Fruit fly (Drosophila melanogaster) whole organism, adult: ENCODE results near the gene spidey.
A peak's percentile ranks its signal among the peaks of the same experiment; 100 is the strongest.

Experiments used
- CG11617 ChIP-seq: fragments of 200-800 bp; sonication (Bioruptor generic); optimal IDR thresholded peaks from 2 replicates; lab custom pipeline; 2017; ENCODE audit warnings: mild to moderate bottlenecking, missing biosample characterization, missing genetic modification reagents, missing genetic modification characterization
- CG12768 ChIP-seq: fragments of 200-800 bp; sonication (Bioruptor generic); optimal IDR thresholded peaks from 2 replicates; lab custom pipeline; 2017; ENCODE audit warnings: missing biosample characterization, missing genetic modification characterization, mild to moderate bottlenecking, moderate library complexity, missing genetic modification reagents
- CG14711 ChIP-seq: fragments of 200-800 bp; sonication (Bioruptor generic); optimal IDR thresholded peaks from 2 replicates; lab custom pipeline; 2018; ENCODE audit warnings: missing biosample characterization, mild to moderate bottlenecking, missing genetic modification characterization, moderate library complexity
- CG1620 ChIP-seq: fragments of 200-800 bp; sonication (Bioruptor generic); optimal IDR thresholded peaks from 2 replicates; lab custom pipeline; 2016; ENCODE audit warnings: missing biosample characterization, missing genetic modification characterization
- CG33017 ChIP-seq: fragments of 200-800 bp; sonication (Bioruptor generic); optimal IDR thresholded peaks from 2 replicates; lab custom pipeline; 2018; ENCODE audit warnings: missing biosample characterization, mild to moderate bottlenecking, missing genetic modification characterization, moderate library complexity
- CG5204 ChIP-seq: fragments of 200-800 bp; sonication (Bioruptor generic); optimal IDR thresholded peaks from 2 replicates; lab custom pipeline; 2016; ENCODE audit warnings: missing biosample characterization, missing genetic modification characterization
- CG7045 ChIP-seq: fragments of 200-800 bp; sonication (Bioruptor generic); optimal IDR thresholded peaks from 2 replicates; lab custom pipeline; 2017; ENCODE audit warnings: missing biosample characterization, mild to moderate bottlenecking, missing genetic modification characterization
- CG7101 ChIP-seq: fragments of 200-800 bp; sonication (Bioruptor generic); optimal IDR thresholded peaks from 2 replicates; lab custom pipeline; 2018; ENCODE audit warnings: missing biosample characterization, mild to moderate bottlenecking, missing genetic modification characterization, moderate library complexity
- Clk ChIP-seq: fragments of 200-800 bp; sonication (Bioruptor generic); optimal IDR thresholded peaks from 2 replicates; lab custom pipeline; 2017; ENCODE audit warnings: missing biosample characterization, missing genetic modification characterization
- Crg-1 ChIP-seq: fragments of 200-800 bp; sonication (Bioruptor generic); optimal IDR thresholded peaks from 2 replicates; lab custom pipeline; 2016; ENCODE audit warnings: missing biosample characterization, missing genetic modification characterization
- Hr96 ChIP-seq: fragments of 200-800 bp; sonication (Bioruptor generic); optimal IDR thresholded peaks from 2 replicates; lab custom pipeline; 2016; ENCODE audit warnings: missing biosample characterization, missing genetic modification characterization
- Mnt ChIP-seq: fragments of 200-800 bp; sonication (Bioruptor generic); optimal IDR thresholded peaks from 2 replicates; lab custom pipeline; 2016; ENCODE audit warnings: missing biosample characterization, mild to moderate bottlenecking, missing genetic modification characterization
- bab1 ChIP-seq: fragments of 200-800 bp; sonication (Bioruptor generic); optimal IDR thresholded peaks from 3 replicates; lab custom pipeline; 2019; ENCODE audit warnings: missing biosample characterization, mild to moderate bottlenecking, missing genetic modification characterization, moderate library complexity
- cic ChIP-seq: fragments of 200-800 bp; sonication (Bioruptor generic); optimal IDR thresholded peaks from 2 replicates; lab custom pipeline; 2017; ENCODE audit warnings: missing biosample characterization, mild to moderate bottlenecking, missing genetic modification characterization, moderate library complexity
- cnc ChIP-seq, 2 experiments: fragments of >200 bp; optimal IDR thresholded peaks; 2 replicates each; lab custom pipeline; 2017
- kay ChIP-seq: fragments of 200-800 bp; sonication (Bioruptor generic); peaks from one replicate; lab custom pipeline; 2016; ENCODE audit warnings: missing biosample characterization, missing genetic modification characterization, borderline replicate concordance
- ovo ChIP-seq: fragments of 200-800 bp; sonication (Bioruptor generic); optimal IDR thresholded peaks from 2 replicates; lab custom pipeline; 2016; ENCODE audit warnings: missing biosample characterization, missing genetic modification characterization
- pad ChIP-seq: fragments of 200-800 bp; sonication (Bioruptor generic); optimal IDR thresholded peaks from 3 replicates; lab custom pipeline; 2017; ENCODE audit warnings: missing biosample characterization, missing genetic modification characterization, mild to moderate bottlenecking, moderate library complexity, missing genetic modification reagents
- tj ChIP-seq: fragments of 200-800 bp; sonication (Bioruptor generic); optimal IDR thresholded peaks from 3 replicates; lab custom pipeline; 2017; ENCODE audit warnings: missing biosample characterization, mild to moderate bottlenecking, missing genetic modification characterization, moderate library complexity
- toe ChIP-seq: fragments of 200-800 bp; sonication (Bioruptor generic); optimal IDR thresholded peaks from 2 replicates; lab custom pipeline; 2016; ENCODE audit warnings: missing biosample characterization, missing genetic modification characterization

The spidey gene

dm6 chrX:7931028-7931549, 22.4 kb downstream of the spidey start, which contains the start of gene mahe:
Gene mahe, minus strand, starts transcription at chrX:7931382.
- no peak for TF ChIP-seq CG33017 (tag; lab: Kevin White, UChicago)
- TF ChIP-seq tj (GFP tag; lab: Kevin White, UChicago): peak; percentile 75
- no peak for TF ChIP-seq pad (GFP tag; lab: Kevin White, UChicago)
- peak; percentile 26 for TF ChIP-seq CG7101
- no peak for TF ChIP-seq cic (GFP tag; lab: Kevin White, UChicago)
- TF ChIP-seq CG14711 (tag; lab: Kevin White, UChicago): peak; percentile 35
- TF ChIP-seq CG7045 (GFP tag; lab: Kevin White, UChicago): no peak
- peak; percentile 72 for TF ChIP-seq Mnt (GFP tag; lab: Kevin White, UChicago)
- no peak for TF ChIP-seq CG11617
- peak; percentile 55 for TF ChIP-seq bab1 (GFP tag; lab: Kevin White, UChicago)
- no peak for TF ChIP-seq toe (GFP tag; lab: Kevin White, UChicago)

- TF ChIP-seq cic (GFP tag; lab: Kevin White, UChicago): no peak
- no peak for TF ChIP-seq CG5204 (GFP tag; lab: Kevin White, UChicago)
- peak; percentile 81 for TF ChIP-seq Mnt (GFP tag; lab: Kevin White, UChicago)
- peak; percentile 66 for TF ChIP-seq tj (GFP tag; lab: Kevin White, UChicago)
- peak; percentile 96 for TF ChIP-seq CG14711 (tag; lab: Kevin White, UChicago)
- TF ChIP-seq toe (GFP tag; lab: Kevin White, UChicago): no peak
- peak; percentile 84 for TF ChIP-seq Crg-1
- peak; percentile 91 for TF ChIP-seq CG11617
- peak; percentile 24 for TF ChIP-seq CG7045 (GFP tag; lab: Kevin White, UChicago)
- TF ChIP-seq bab1 (GFP tag; lab: Kevin White, UChicago): peak; percentile 43
- TF ChIP-seq ovo (GFP tag; lab: Kevin White, UChicago): peak; percentile 77
- TF ChIP-seq pad (GFP tag; lab: Kevin White, UChicago): peak; percentile 66
- peak; percentile 77 for TF ChIP-seq CG7101
- peak; percentile 64 for TF ChIP-seq CG1620
Measured at dm6 chrX:7933210-7933915, 24.6 kb downstream of the spidey start, which contains the start of the genes Dhdds and RpS14a. Gene Dhdds, minus strand, starts transcription at chrX:7933351. Gene RpS14a, plus strand, starts transcription at chrX:7933742.

dm6 chrX:7934679-7935078, 25.9 kb downstream of the spidey start, which contains the start of gene RpS14b:
Gene RpS14b, plus strand, starts transcription at chrX:7934898.
- no peak for TF ChIP-seq cnc (optimal IDR thresholded peaks at IDR 0.05; lab: Kevin White, UChicago)
- peak; percentile 94 for TF ChIP-seq bab1 (GFP tag; lab: Kevin White, UChicago)
- peak; percentile 89 for TF ChIP-seq CG1620
- TF ChIP-seq Clk (GFP tag; lab: Kevin White, UChicago): no peak
- peak; percentile 57 for TF ChIP-seq CG12768
- peak; percentile 89 for TF ChIP-seq ovo (GFP tag; lab: Kevin White, UChicago)
- TF ChIP-seq CG7101: peak; percentile 88
- TF ChIP-seq kay (GFP tag; lab: Kevin White, UChicago): no peak
- TF ChIP-seq cic (GFP tag; lab: Kevin White, UChicago): peak; percentile 7
- no peak for TF ChIP-seq CG5204 (GFP tag; lab: Kevin White, UChicago)
- peak; percentile 44 for TF ChIP-seq CG7045 (GFP tag; lab: Kevin White, UChicago)
- peak; percentile 37 for TF ChIP-seq CG33017 (tag; lab: Kevin White, UChicago)
- TF ChIP-seq CG14711 (tag; lab: Kevin White, UChicago): peak; percentile 75
- TF ChIP-seq Mnt (GFP tag; lab: Kevin White, UChicago): peak; percentile 94
- peak; percentile 88 for TF ChIP-seq Hr96 (GFP tag; lab: Kevin White, UChicago)
- TF ChIP-seq Crg-1: peak; percentile 83
- peak; percentile 73 for TF ChIP-seq pad (GFP tag; lab: Kevin White, UChicago)
- TF ChIP-seq toe (GFP tag; lab: Kevin White, UChicago): peak; percentile 24
- peak; percentile 94 for TF ChIP-seq CG11617
- peak; percentile 78 for TF ChIP-seq tj (GFP tag; lab: Kevin White, UChicago)

dm6 chrX:7935798-7936572, 27.3 kb downstream of the spidey start, which contains the start of gene Ubr3:
Gene Ubr3, plus strand, starts transcription at chrX:7935896.
- TF ChIP-seq Hr96 (GFP tag; lab: Kevin White, UChicago) (no peak), kay (GFP tag; lab: Kevin White, UChicago) (no peak), tj (GFP tag; lab: Kevin White, UChicago) (peak; percentile 27), Clk (GFP tag; lab: Kevin White, UChicago) (no peak), ovo (GFP tag; lab: Kevin White, UChicago) (no peak), Crg-1 (peak; percentile 25), CG1620 (peak; percentile 48), CG7101 (peak; percentile 7), Mnt (GFP tag; lab: Kevin White, UChicago) (peak; percentile 76), CG33017 (tag; lab: Kevin White, UChicago) (no peak), CG5204 (GFP tag; lab: Kevin White, UChicago) (no peak), cic (GFP tag; lab: Kevin White, UChicago) (peak; percentile 47), pad (GFP tag; lab: Kevin White, UChicago) (peak; percentile 49), bab1 (GFP tag; lab: Kevin White, UChicago) (peak; percentile 8), cnc (optimal IDR thresholded peaks at IDR 0.05; lab: Kevin White, UChicago) (no peak), CG11617 (peak; percentile 66)
